Fruit fly (Drosophila melanogaster) whole organism, embryonic: ENCODE measurements around the gene CG32040.

Experiments
- BtbVII ChIP-seq: fragments of 200-800 bp; sonication (Bioruptor generic); optimal IDR thresholded peaks from 3 replicates; lab custom pipeline; 2017; ENCODE audit warnings: missing biosample characterization, mild to moderate bottlenecking, missing genetic modification characterization
- C15 ChIP-seq: fragments of 200-800 bp; sonication (Bioruptor generic); IDR thresholded peaks from 3 replicates; pipeline ENCODE4 v1.3.6; 2022; ENCODE audit warnings: missing biosample characterization, missing genetic modification characterization
- CG11398 ChIP-seq: fragments of 200-800 bp; sonication (Bioruptor generic); optimal IDR thresholded peaks from 2 replicates; lab custom pipeline; 2016; ENCODE audit warnings: missing biosample characterization, missing genetic modification characterization
- CG11456 ChIP-seq: fragments of 200-800 bp; sonication (Bioruptor generic); IDR thresholded peaks from 3 replicates; pipeline ENCODE4 v1.3.6; 2022; ENCODE audit warnings: missing biosample characterization, missing genetic modification characterization
- CG11504 ChIP-seq: fragments of 200-800 bp; sonication (Bioruptor generic); optimal IDR thresholded peaks from 3 replicates; lab custom pipeline; 2019; ENCODE audit warnings: missing biosample characterization, mild to moderate bottlenecking, missing genetic modification characterization, moderate library complexity
- CG12942 ChIP-seq: fragments of 200-800 bp; sonication (Bioruptor generic); optimal IDR thresholded peaks from 3 replicates; lab custom pipeline; 2016; ENCODE audit warnings: missing biosample characterization, missing genetic modification characterization
- CG14050 ChIP-seq: fragments of 200-800 bp; sonication (Bioruptor generic); IDR thresholded peaks from 3 replicates; pipeline ENCODE4 v1.3.6; 2022; ENCODE audit warnings: missing biosample characterization, missing genetic modification characterization
- CG14710 ChIP-seq: fragments of 200-800 bp; sonication (Bioruptor generic); optimal IDR thresholded peaks from 3 replicates; lab custom pipeline; 2019; ENCODE audit warnings: missing biosample characterization, mild to moderate bottlenecking, missing genetic modification characterization, moderate library complexity
- CG17385 ChIP-seq: fragments of 200-800 bp; sonication (Bioruptor generic); optimal IDR thresholded peaks from 3 replicates; lab custom pipeline; 2018; ENCODE audit warnings: missing biosample characterization, mild to moderate bottlenecking, missing genetic modification characterization
- CG18619 ChIP-seq: fragments of 200-800 bp; sonication (Bioruptor generic); optimal IDR thresholded peaks from 3 replicates; lab custom pipeline; 2017; ENCODE audit warnings: missing biosample characterization, mild to moderate bottlenecking, missing genetic modification characterization
- CG2199 ChIP-seq: fragments of 200-800 bp; sonication (Bioruptor generic); IDR thresholded peaks from 3 replicates; pipeline ENCODE4 v1.3.6; 2022; ENCODE audit warnings: missing biosample characterization, missing genetic modification characterization
- CG42726 ChIP-seq: fragments of 200-800 bp; sonication (Bioruptor generic); IDR thresholded peaks from 2 replicates; pipeline ENCODE4 v1.3.6; 2022; ENCODE audit warnings: missing biosample characterization, missing genetic modification characterization; ENCODE audit not compliant: partially characterized antibody
- CG6254 ChIP-seq: fragments of 200-800 bp; sonication (Bioruptor generic); optimal IDR thresholded peaks from 3 replicates; lab custom pipeline; 2017; ENCODE audit warnings: mild to moderate bottlenecking, missing biosample characterization, missing genetic modification reagents, missing genetic modification characterization
- CG7271 ChIP-seq: fragments of 200-800 bp; sonication (Bioruptor generic); optimal IDR thresholded peaks from 2 replicates; lab custom pipeline; 2018; ENCODE audit warnings: missing biosample characterization, mild to moderate bottlenecking, missing genetic modification characterization, moderate library complexity
- CG9932 ChIP-seq: fragments of 200-800 bp; sonication (Bioruptor generic); IDR thresholded peaks from 2 replicates; pipeline ENCODE4 v1.3.6; 2022; ENCODE audit warnings: missing biosample characterization, missing genetic modification characterization
- CoRest ChIP-seq: fragments of 200-800 bp; sonication (Bioruptor generic); optimal IDR thresholded peaks from 3 replicates; lab custom pipeline; 2018; ENCODE audit warnings: missing biosample characterization, mild to moderate bottlenecking, missing genetic modification characterization, moderate library complexity
- CrebB ChIP-seq: fragments of 200-800 bp; sonication (Bioruptor generic); optimal IDR thresholded peaks from 3 replicates; lab custom pipeline; 2018; ENCODE audit warnings: missing biosample characterization, mild to moderate bottlenecking, missing genetic modification characterization
- D19B ChIP-seq: fragments of 200-800 bp; sonication (Bioruptor generic); optimal IDR thresholded peaks from 2 replicates; lab custom pipeline; 2017; ENCODE audit warnings: missing biosample characterization, mild to moderate bottlenecking, missing genetic modification characterization
- Dp ChIP-seq: fragments of 200-800 bp; sonication (Bioruptor generic); optimal IDR thresholded peaks from 2 replicates; lab custom pipeline; 2018; ENCODE audit warnings: missing biosample characterization, mild to moderate bottlenecking, missing genetic modification characterization, moderate library complexity
- E2f2 ChIP-seq: fragments of 200-800 bp; sonication (Bioruptor generic); IDR thresholded peaks from 2 replicates; pipeline ENCODE4 v1.3.6; 2022; ENCODE audit warnings: missing biosample characterization, missing genetic modification characterization
- Ets97D ChIP-seq: fragments of 200-800 bp; sonication (Bioruptor generic); optimal IDR thresholded peaks from 3 replicates; lab custom pipeline; 2016; ENCODE audit warnings: missing biosample characterization, missing genetic modification characterization
- HmgD ChIP-seq: fragments of 200-800 bp; sonication (Bioruptor generic); optimal IDR thresholded peaks from 3 replicates; lab custom pipeline; 2016; ENCODE audit warnings: missing biosample characterization, missing genetic modification characterization
- Lhr ChIP-seq: fragments of 200-800 bp; sonication (Bioruptor generic); optimal IDR thresholded peaks from 3 replicates; lab custom pipeline; 2017; ENCODE audit warnings: mild to moderate bottlenecking, missing biosample characterization, missing genetic modification reagents, missing genetic modification characterization
- Max ChIP-seq: fragments of 200-800 bp; sonication (Bioruptor generic); optimal IDR thresholded peaks from 2 replicates; lab custom pipeline; 2016; ENCODE audit warnings: missing biosample characterization, mild to moderate bottlenecking, missing genetic modification characterization
- NC2β ChIP-seq: fragments of 200-800 bp; sonication (Bioruptor generic); optimal IDR thresholded peaks from 2 replicates; lab custom pipeline; 2016; ENCODE audit warnings: missing biosample characterization, missing genetic modification characterization
- Rfx ChIP-seq: fragments of 200-800 bp; sonication (Bioruptor generic); IDR thresholded peaks from 2 replicates; pipeline ENCODE4 v1.3.6; 2022; ENCODE audit warnings: missing biosample characterization, missing genetic modification characterization
- Sin3A ChIP-seq: fragments of >200 bp; optimal IDR thresholded peaks from 2 replicates; lab custom pipeline; 2018
- Sry-δ ChIP-seq: fragments of 200-800 bp; sonication (Bioruptor generic); optimal IDR thresholded peaks from 2 replicates; lab custom pipeline; 2016; ENCODE audit warnings: missing biosample characterization, missing genetic modification characterization
- Tbp ChIP-seq: fragments of >200 bp; optimal IDR thresholded peaks from 2 replicates; lab custom pipeline; 2018; ENCODE audit warnings: missing biosample characterization, missing genetic modification characterization
- Xrp1 ChIP-seq: fragments of 200-800 bp; sonication (Bioruptor generic); IDR thresholded peaks from 2 replicates; pipeline ENCODE4 v1.3.6; 2022; ENCODE audit warnings: missing biosample characterization, missing genetic modification characterization
- al ChIP-seq: fragments of 200-800 bp; sonication (Bioruptor generic); IDR thresholded peaks from 2 replicates; pipeline ENCODE4 v1.3.6; 2022; ENCODE audit warnings: missing biosample characterization, missing genetic modification characterization
- amos ChIP-seq: fragments of 200-800 bp; sonication (Bioruptor generic); IDR thresholded peaks from 2 replicates; pipeline ENCODE4 v1.3.6; 2022; ENCODE audit warnings: missing biosample characterization, missing genetic modification characterization; ENCODE audit not compliant: partially characterized antibody
- ash1 ChIP-seq: fragments of 200-800 bp; sonication (Bioruptor generic); optimal IDR thresholded peaks from 2 replicates; lab custom pipeline; 2018; ENCODE audit warnings: missing biosample characterization, mild to moderate bottlenecking, missing genetic modification characterization
- danr ChIP-seq: fragments of 200-800 bp; sonication (Bioruptor generic); IDR thresholded peaks from 2 replicates; pipeline ENCODE4 v1.3.6; 2022; ENCODE audit warnings: missing biosample characterization, missing genetic modification characterization
- dmrt99B ChIP-seq: fragments of 200-800 bp; sonication (Bioruptor generic); optimal IDR thresholded peaks from 2 replicates; lab custom pipeline; 2018; ENCODE audit warnings: missing biosample characterization, mild to moderate bottlenecking, missing genetic modification characterization, moderate library complexity
- dysf ChIP-seq: fragments of 200-800 bp; sonication (Bioruptor generic); IDR thresholded peaks from 3 replicates; pipeline ENCODE4 v1.3.6; 2022; ENCODE audit warnings: missing biosample characterization, missing genetic modification characterization
- fd64A ChIP-seq: fragments of 200-800 bp; sonication (Bioruptor generic); optimal IDR thresholded peaks from 3 replicates; lab custom pipeline; 2018; ENCODE audit warnings: missing biosample characterization, mild to moderate bottlenecking, missing genetic modification characterization
- hb ChIP-seq: fragments of 200-800 bp; sonication (Bioruptor generic); IDR thresholded peaks from 3 replicates; pipeline ENCODE4 v1.3.6; 2022; ENCODE audit warnings: missing biosample characterization, missing genetic modification characterization; ENCODE audit not compliant: partially characterized antibody
- inv ChIP-seq: fragments of 200-800 bp; sonication (Bioruptor generic); IDR thresholded peaks from 2 replicates; pipeline ENCODE4 v1.3.6; 2022; ENCODE audit warnings: missing biosample characterization, missing genetic modification characterization; ENCODE audit not compliant: partially characterized antibody
- nerfin-2 ChIP-seq: fragments of 200-800 bp; sonication (Bioruptor generic); IDR thresholded peaks from 2 replicates; pipeline ENCODE4 v1.3.6; 2022; ENCODE audit warnings: missing biosample characterization, missing genetic modification characterization; ENCODE audit not compliant: partially characterized antibody
- onecut ChIP-seq: fragments of 200-800 bp; sonication (Bioruptor generic); IDR thresholded peaks from 2 replicates; pipeline ENCODE4 v1.3.6; 2022; ENCODE audit warnings: missing biosample characterization, missing genetic modification characterization
- org-1 ChIP-seq: fragments of 200-800 bp; sonication (Bioruptor generic); optimal IDR thresholded peaks from 2 replicates; lab custom pipeline; 2017; ENCODE audit warnings: missing biosample characterization, missing genetic modification characterization
- peb ChIP-seq: fragments of 200-800 bp; sonication (Bioruptor generic); IDR thresholded peaks from 2 replicates; pipeline ENCODE4 v1.3.6; 2022; ENCODE audit warnings: missing biosample characterization, missing genetic modification characterization
- schlank ChIP-seq: fragments of 200-800 bp; sonication (Bioruptor generic); optimal IDR thresholded peaks from 2 replicates; lab custom pipeline; 2018; ENCODE audit warnings: missing biosample characterization, mild to moderate bottlenecking, missing genetic modification characterization
- scrt ChIP-seq: fragments of 200-800 bp; sonication (Bioruptor generic); optimal IDR thresholded peaks from 2 replicates; lab custom pipeline; 2018; ENCODE audit warnings: missing biosample characterization, mild to moderate bottlenecking, missing genetic modification characterization, moderate library complexity
- sima ChIP-seq: fragments of 200-800 bp; sonication (Bioruptor generic); optimal IDR thresholded peaks from 2 replicates; lab custom pipeline; 2016; ENCODE audit warnings: missing biosample characterization, missing genetic modification characterization
- trh ChIP-seq: fragments of 200-800 bp; sonication (Bioruptor generic); optimal IDR thresholded peaks from 2 replicates; lab custom pipeline; 2016; ENCODE audit warnings: missing biosample characterization, missing genetic modification characterization
- ttk ChIP-seq: fragments of 200-800 bp; sonication (Bioruptor generic); IDR thresholded peaks from 2 replicates; pipeline ENCODE4 v2.1.2; 2022; ENCODE audit warnings: missing biosample characterization, missing genetic modification characterization
- wdn ChIP-seq: fragments of 200-800 bp; sonication (Bioruptor generic); IDR thresholded peaks from 2 replicates; pipeline ENCODE4 v1.3.6; 2022; ENCODE audit warnings: missing biosample characterization, missing genetic modification characterization
- zen ChIP-seq: fragments of 200-800 bp; sonication (Bioruptor generic); optimal IDR thresholded peaks from 3 replicates; lab custom pipeline; 2018; ENCODE audit warnings: missing biosample characterization, mild to moderate bottlenecking, missing genetic modification characterization, moderate library complexity

The CG32040 gene

DNA sequence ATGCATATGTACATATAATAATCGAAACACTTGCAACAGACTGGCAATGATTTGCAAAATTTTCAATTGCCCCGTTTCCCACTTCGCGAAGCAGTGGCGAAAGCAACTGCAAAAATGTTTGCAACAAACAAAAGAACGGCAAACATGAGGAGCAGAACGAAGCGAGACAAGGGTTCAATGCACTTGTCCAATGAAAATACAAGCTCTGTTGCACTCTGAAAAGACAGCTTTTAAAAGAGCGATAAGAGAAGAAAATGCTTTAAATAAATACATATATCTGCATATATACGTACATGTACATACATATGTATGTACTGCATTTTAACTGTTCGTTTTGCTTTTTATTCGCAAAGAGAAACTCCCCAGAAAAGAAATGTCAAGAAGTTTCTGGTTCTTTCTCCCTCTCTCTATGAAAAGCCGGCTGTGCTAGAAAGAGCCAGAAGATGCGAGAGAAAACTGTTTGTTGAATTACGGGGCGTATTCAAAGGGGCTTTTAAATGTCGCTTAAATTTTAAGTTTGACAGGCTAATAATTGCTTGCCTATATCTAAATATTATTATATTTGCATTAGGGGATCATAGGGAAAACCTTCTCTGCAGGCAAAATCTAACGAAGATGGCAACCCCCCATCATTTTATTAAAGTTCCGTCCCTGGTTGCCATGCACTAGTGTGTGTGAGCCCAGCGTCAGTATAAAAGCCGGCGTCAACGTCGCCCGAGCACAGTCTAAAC lies 29.7 kb downstream of the CG32040 start, which contains the start of gene Hsp27 (continued):
- peak; percentile 48; the same call in 1 of the 2 replicates for TF ChIP-seq nerfin-2 (GFP tag; lab: Robert Waterston, UW)
- TF ChIP-seq E2f2 (GFP tag; lab: Robert Waterston, UW), result peak; percentile 84
- TF ChIP-seq sima (GFP tag; lab: Kevin White, UChicago), result peak; percentile 68
- TF ChIP-seq wdn (GFP tag; lab: Robert Waterston, UW), result peak; percentile 96
- peak; percentile 97 for TF ChIP-seq CG6254 (GFP tag; lab: Kevin White, UChicago)
- peak; percentile 33; the same call in 1 of the 2 replicates for TF ChIP-seq CG42726
- peak; percentile 94 for TF ChIP-seq onecut (GFP tag; lab: Robert Waterston, UW)
- peak; percentile 90 for TF ChIP-seq D19B (GFP tag; lab: Kevin White, UChicago)
- peak; percentile 98 for TF ChIP-seq ttk (GFP tag; lab: Robert Waterston, UW)
- peak; percentile 96 for TF ChIP-seq CG9932
- peak; percentile 61 for TF ChIP-seq Sry-δ
- TF ChIP-seq CG12942, result peak; percentile 97
- peak; percentile 98 for TF ChIP-seq Max (GFP tag; lab: Kevin White, UChicago)
- TF ChIP-seq CoRest, result peak; percentile 97
- peak; percentile 38 for TF ChIP-seq HmgD (GFP tag; lab: Kevin White, UChicago)
- TF ChIP-seq Lhr (GFP tag; lab: Kevin White, UChicago), result peak; percentile 93
- TF ChIP-seq CG11504 (tag; lab: Kevin White, UChicago), result peak; percentile 97
- peak; percentile 90 for TF ChIP-seq Ets97D
- peak; percentile 97 for TF ChIP-seq CG18619 (GFP tag; lab: Kevin White, UChicago)
- peak; percentile 85 for TF ChIP-seq NC2β (GFP tag; lab: Kevin White, UChicago)
- TF ChIP-seq BtbVII, result peak; percentile 96
- TF ChIP-seq schlank (tag; lab: Kevin White, UChicago), result peak; percentile 94
- peak; percentile 97 for TF ChIP-seq zen (tag; lab: Kevin White, UChicago)
- TF ChIP-seq hb (GFP tag; lab: Robert Waterston, UW), result no peak
- TF ChIP-seq org-1, result peak; percentile 97
- peak; percentile 96 for TF ChIP-seq trh (GFP tag; lab: Kevin White, UChicago)
- TF ChIP-seq al (GFP tag; lab: Robert Waterston, UW), result peak; percentile 98
- peak; percentile 60 for TF ChIP-seq CG11398 (GFP tag; lab: Kevin White, UChicago)
- peak; percentile 90 for TF ChIP-seq CG7271 (tag; lab: Kevin White, UChicago)
- peak; percentile 94 for TF ChIP-seq CG17385 (GFP tag; lab: Kevin White, UChicago)
- no peak for TF ChIP-seq inv (GFP tag; lab: Robert Waterston, UW)
- peak; percentile 98 for TF ChIP-seq peb (GFP tag; lab: Robert Waterston, UW)
- TF ChIP-seq CG2199, result peak; percentile 99
- no peak for TF ChIP-seq Sin3A (lab: Kevin White, UChicago)
- peak; percentile 96 for TF ChIP-seq fd64A (GFP tag; lab: Kevin White, UChicago)
- TF ChIP-seq dysf (GFP tag; lab: Robert Waterston, UW), result peak; percentile 99
- TF ChIP-seq Rfx, result peak; percentile 99
- no peak; the same call in 1 of the 2 replicates for TF ChIP-seq amos (GFP tag; lab: Robert Waterston, UW)
- TF ChIP-seq CrebB (tag; lab: Kevin White, UChicago), result peak; percentile 93
- TF ChIP-seq CG14710 (tag; lab: Kevin White, UChicago), result peak; percentile 97
- TF ChIP-seq Xrp1 (GFP tag; lab: Robert Waterston, UW), result peak; percentile 99
- TF ChIP-seq dmrt99B, result peak; percentile 99
- TF ChIP-seq ash1, result peak; percentile 78
- TF ChIP-seq CG14050 (GFP tag; lab: Robert Waterston, UW), result peak; percentile 97
- peak; percentile 98 for TF ChIP-seq CG11456
- peak; percentile 97 for TF ChIP-seq danr (GFP tag; lab: Robert Waterston, UW)
- TF ChIP-seq scrt, result peak; percentile 95
- peak; percentile 32 for TF ChIP-seq Dp (GFP tag; lab: Kevin White, UChicago)
- TF ChIP-seq C15 (GFP tag; lab: Robert Waterston, UW), result peak; percentile 96
- TF ChIP-seq Tbp, result no peak
